Worm (Caenorhabditis elegans): Measurements from ENCODE around the gene Y69A2AR.31.

DNA sequence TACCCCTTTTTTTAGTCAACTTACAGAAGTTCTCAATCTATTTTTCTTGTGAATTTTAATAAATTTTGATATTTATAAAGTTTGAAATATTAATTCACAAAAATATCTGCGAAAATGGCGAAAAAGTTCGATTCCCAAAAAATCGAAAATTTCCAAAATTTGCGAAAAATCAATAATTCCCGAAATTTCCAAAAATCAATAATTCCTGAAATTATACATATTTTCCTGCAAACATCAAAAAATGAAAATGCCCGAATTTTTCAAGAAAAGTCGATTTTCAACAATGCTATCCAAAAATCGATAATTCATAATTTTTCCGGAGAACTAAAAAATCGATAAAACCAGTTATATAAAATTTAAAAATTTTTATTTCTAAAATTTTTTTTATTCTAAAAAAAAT is 13.8 kb downstream of the Y69A2AR.31 start:
- no peak for TF ChIP-seq ceh-16 (tag; optimal IDR thresholded peaks at IDR 0.05)
- no peak for TF ChIP-seq nhr-12 (tag; optimal IDR thresholded peaks at IDR 0.05)
- TF ChIP-seq ceh-82 (tag; optimal IDR thresholded peaks at IDR 0.05), result no peak
- TF ChIP-seq unc-62 (GFP tag; optimal IDR thresholded peaks at IDR 0.05), result no peak
- TF ChIP-seq mdl-1 (tag; optimal IDR thresholded peaks at IDR 0.05), result no peak
- no peak for TF ChIP-seq nhr-6 (tag; optimal IDR thresholded peaks at IDR 0.05)
- no peak for TF ChIP-seq nhr-21 (tag; optimal IDR thresholded peaks at IDR 0.05)
- TF ChIP-seq ZK546.5 (tag; optimal IDR thresholded peaks at IDR 0.05), result no peak
- no peak for TF ChIP-seq nhr-237 (tag; optimal IDR thresholded peaks at IDR 0.05)
- no peak for TF ChIP-seq snpc-4 (tag; optimal IDR thresholded peaks at IDR 0.05)
- TF ChIP-seq gmeb-1 (tag; optimal IDR thresholded peaks at IDR 0.05), result no peak
- no peak for TF ChIP-seq ztf-4 (tag; optimal IDR thresholded peaks at IDR 0.05)

Data from whole organism, L2 larva.